Worm (Caenorhabditis elegans) whole organism, early embryonic: Measurements from ENCODE around the gene C07E3.3.

ENCODE experiments used
- B0310.2 ChIP-seq: sonication (generic microtip); optimal IDR thresholded peaks from 2 replicates; lab custom pipeline; 2016; ENCODE audit warnings: mild to moderate bottlenecking, missing genetic modification characterization, missing compliant biosample characterization
- F13C5.2 ChIP-seq: sonication (generic microtip); optimal IDR thresholded peaks from 2 replicates; lab custom pipeline; 2017; ENCODE audit warnings: mild to moderate bottlenecking, missing genetic modification characterization, inconsistent platforms, missing compliant biosample characterization
- aly-1 ChIP-seq: sonication (generic microtip); optimal IDR thresholded peaks from 2 replicates; lab custom pipeline; 2016; ENCODE audit warnings: missing genetic modification characterization, missing compliant biosample characterization
- ama-1 ChIP-seq: fragments of 150-350 bp; optimal IDR thresholded peaks from 2 replicates; lab custom pipeline; 2014
- ceh-13 ChIP-seq: fragments of 200-800 bp; sonication (Bioruptor generic); optimal IDR thresholded peaks from 2 replicates; lab custom pipeline; 2018; ENCODE audit warnings: mild to moderate bottlenecking, missing genetic modification characterization, missing compliant biosample characterization
- ceh-36 ChIP-seq: sonication (generic microtip); optimal IDR thresholded peaks from 2 replicates; lab custom pipeline; 2016; ENCODE audit warnings: missing genetic modification characterization, inconsistent platforms, missing compliant biosample characterization
- ets-7 ChIP-seq: sonication (generic microtip); optimal IDR thresholded peaks from 2 replicates; lab custom pipeline; 2016; ENCODE audit warnings: missing genotype, missing genetic modification characterization, missing compliant biosample characterization
- flt-1 ChIP-seq: fragments of 200-800 bp; sonication (Bioruptor generic); IDR thresholded peaks from 2 replicates; pipeline ENCODE4 v1.3.6; 2022; ENCODE audit warnings: missing genetic modification characterization, missing compliant biosample characterization
- hmbx-1 ChIP-seq: sonication (generic microtip); optimal IDR thresholded peaks from 2 replicates; lab custom pipeline; 2016; ENCODE audit warnings: mild to moderate bottlenecking, missing genetic modification characterization, missing compliant biosample characterization
- hmg-4 ChIP-seq: fragments of 200-800 bp; sonication (Bioruptor generic); optimal IDR thresholded peaks from 2 replicates; lab custom pipeline; 2018; ENCODE audit warnings: mild to moderate bottlenecking, missing genetic modification characterization, missing compliant biosample characterization
- hnd-1 ChIP-seq: sonication (generic microtip); optimal IDR thresholded peaks from 2 replicates; lab custom pipeline; 2016; ENCODE audit warnings: missing genetic modification characterization, missing compliant biosample characterization
- pes-1 ChIP-seq: fragments of 200-800 bp; sonication (Bioruptor generic); IDR thresholded peaks from 2 replicates; pipeline ENCODE4 v1.3.6; 2022; ENCODE audit warnings: missing genetic modification reagents, missing genetic modification characterization, missing compliant biosample characterization
- scrt-1 ChIP-seq: fragments of 200-800 bp; sonication (Bioruptor generic); IDR thresholded peaks from 2 replicates; pipeline ENCODE4 v1.3.6; 2022; ENCODE audit warnings: missing genetic modification characterization, missing compliant biosample characterization
- sea-1 ChIP-seq: fragments of 200-800 bp; sonication (Bioruptor generic); conservative IDR thresholded peaks from 2 replicates; pipeline ENCODE4 v1.3.6; 2022; ENCODE audit warnings: missing genetic modification characterization, missing compliant biosample characterization
- tbx-11 ChIP-seq: fragments of 200-800 bp; sonication (Bioruptor generic); IDR thresholded peaks from 2 replicates; pipeline ENCODE4 v1.3.6; 2022; ENCODE audit warnings: missing genetic modification characterization, missing compliant biosample characterization
- tbx-37 ChIP-seq: fragments of 200-800 bp; sonication (Bioruptor generic); conservative IDR thresholded peaks from 2 replicates; pipeline ENCODE4 v1.3.6; 2022; ENCODE audit warnings: missing genetic modification reagents, missing genetic modification characterization, missing compliant biosample characterization
- tra-4 ChIP-seq: sonication (generic microtip); optimal IDR thresholded peaks from 2 replicates; lab custom pipeline; 2017; ENCODE audit warnings: missing genetic modification characterization, missing compliant biosample characterization

The C07E3.3 gene

ce11 chrII:10357468-10358007 is at the start of gene C07E3.3:
Gene C07E3.3, minus strand, starts transcription at chrII:10357518.
- TF ChIP-seq sea-1: no peak
- TF ChIP-seq tbx-11 (GFP tag; lab: Robert Waterston, UW): no peak

ce11 chrII:10402991-10403390 is 45.7 kb upstream of the C07E3.3 start:
- TF ChIP-seq ceh-36 (tag; lab: Kevin White, UChicago): no peak
- TF ChIP-seq ama-1 (lab: Kevin White, UChicago): no peak
- no peak for TF ChIP-seq ceh-13 (GFP tag; lab: Kevin White, UChicago)
- no peak for TF ChIP-seq pes-1 (GFP tag; lab: Robert Waterston, UW)
- no peak for TF ChIP-seq B0310.2 (tag; lab: Kevin White, UChicago)
- no peak for TF ChIP-seq hmbx-1
- TF ChIP-seq tbx-37: no peak
- TF ChIP-seq tbx-11 (GFP tag; lab: Robert Waterston, UW): no peak
- TF ChIP-seq tra-4 (tag; lab: Kevin White, UChicago): no peak
- TF ChIP-seq ets-7 (tag; lab: Kevin White, UChicago): no peak
- TF ChIP-seq flt-1: no peak
- no peak for TF ChIP-seq scrt-1 (GFP tag; lab: Robert Waterston, UW)
- no peak for TF ChIP-seq F13C5.2 (tag; lab: Kevin White, UChicago)
- TF ChIP-seq sea-1: no peak
- TF ChIP-seq hmg-4 (GFP tag; lab: Kevin White, UChicago): no peak

- TF ChIP-seq ama-1 (lab: Kevin White, UChicago) (no peak), hmbx-1 (no peak), ets-7 (tag; lab: Kevin White, UChicago) (no peak), scrt-1 (GFP tag; lab: Robert Waterston, UW) (no peak), hmg-4 (GFP tag; lab: Kevin White, UChicago) (no peak), tbx-37 (no peak), B0310.2 (tag; lab: Kevin White, UChicago) (no peak), ceh-13 (GFP tag; lab: Kevin White, UChicago) (no peak), sea-1 (no peak), ceh-36 (tag; lab: Kevin White, UChicago) (no peak), tra-4 (tag; lab: Kevin White, UChicago) (no peak), hnd-1 (tag; lab: Kevin White, UChicago) (no peak), F13C5.2 (tag; lab: Kevin White, UChicago) (no peak), flt-1 (no peak), tbx-11 (GFP tag; lab: Robert Waterston, UW) (no peak), pes-1 (GFP tag; lab: Robert Waterston, UW) (no peak)
Measured at ce11 chrII:10396578-10396977, 39.3 kb upstream of the C07E3.3 start, which contains the start of gene T09F3.5. Gene T09F3.5, plus strand, starts transcription at chrII:10396878.

ce11 chrII:10395303-10395757 is 38.0 kb upstream of the C07E3.3 start, which contains the start of gene T09F3.4:
Gene T09F3.4, plus strand, starts transcription at chrII:10395707.
- TF ChIP-seq F13C5.2 (tag; lab: Kevin White, UChicago) (no peak), scrt-1 (GFP tag; lab: Robert Waterston, UW) (no peak), ceh-13 (GFP tag; lab: Kevin White, UChicago) (no peak), tbx-37 (peak; percentile 37; the same call in 1 of the 2 replicates), aly-1 (tag; lab: Kevin White, UChicago) (no peak)

ce11 chrII:10393282-10394179 is 36.2 kb upstream of the C07E3.3 start, which contains the start of gene gpd-1:
Gene gpd-1, plus strand, starts transcription at chrII:10394129.
- TF ChIP-seq ceh-36 (tag; lab: Kevin White, UChicago) (no peak), tbx-11 (GFP tag; lab: Robert Waterston, UW) (no peak), B0310.2 (tag; lab: Kevin White, UChicago) (no peak), tra-4 (tag; lab: Kevin White, UChicago) (no peak), pes-1 (GFP tag; lab: Robert Waterston, UW) (no peak), ets-7 (tag; lab: Kevin White, UChicago) (no peak), ceh-13 (GFP tag; lab: Kevin White, UChicago) (no peak), sea-1 (no peak), hmg-4 (GFP tag; lab: Kevin White, UChicago) (no peak), F13C5.2 (tag; lab: Kevin White, UChicago) (no peak), aly-1 (tag; lab: Kevin White, UChicago) (no peak), hnd-1 (tag; lab: Kevin White, UChicago) (no peak), flt-1 (no peak), ama-1 (lab: Kevin White, UChicago) (no peak), hmbx-1 (no peak), scrt-1 (GFP tag; lab: Robert Waterston, UW) (no peak)

- TF ChIP-seq ceh-36 (tag; lab: Kevin White, UChicago) (no peak), scrt-1 (GFP tag; lab: Robert Waterston, UW) (no peak), hnd-1 (tag; lab: Kevin White, UChicago) (no peak), ama-1 (lab: Kevin White, UChicago) (no peak), tra-4 (tag; lab: Kevin White, UChicago) (no peak), aly-1 (tag; lab: Kevin White, UChicago) (no peak), sea-1 (no peak), pes-1 (GFP tag; lab: Robert Waterston, UW) (no peak), tbx-37 (no peak), flt-1 (no peak), tbx-11 (GFP tag; lab: Robert Waterston, UW) (no peak), hmg-4 (GFP tag; lab: Kevin White, UChicago) (no peak), ets-7 (tag; lab: Kevin White, UChicago) (no peak), B0310.2 (tag; lab: Kevin White, UChicago) (no peak), F13C5.2 (tag; lab: Kevin White, UChicago) (no peak), ceh-13 (GFP tag; lab: Kevin White, UChicago) (no peak), hmbx-1 (no peak)
Measured at ce11 chrII:10390854-10391253, 33.5 kb upstream of the C07E3.3 start, which contains the start of the genes T09F3.2 and T09F3.7. Gene T09F3.2, plus strand, starts transcription at chrII:10391154. Gene T09F3.7, plus strand, starts transcription at chrII:10391168.
